Worm (Caenorhabditis elegans) whole organism, L1 larva: ENCODE results near the gene sru-19.

Source experiments
- C04F5.9 ChIP-seq: sonication (generic microtip); optimal IDR thresholded peaks from 2 replicates; lab custom pipeline; 2016; ENCODE audit warnings: missing genetic modification characterization, missing compliant biosample characterization
- C16A3.4 ChIP-seq: fragments of 150-350 bp; optimal IDR thresholded peaks from 2 replicates; lab custom pipeline; 2014; ENCODE audit warnings: missing biosample characterization, missing genetic modification characterization
- alr-1 ChIP-seq: fragments of 200-800 bp; sonication (Bioruptor generic); optimal IDR thresholded peaks from 2 replicates; lab custom pipeline; 2018; ENCODE audit warnings: borderline replicate concordance, mild to moderate bottlenecking, missing genetic modification characterization, missing compliant biosample characterization
- blmp-1 ChIP-seq: fragments of 150-350 bp; optimal IDR thresholded peaks from 2 replicates; lab custom pipeline; 2014; ENCODE audit warnings: missing biosample characterization, missing genetic modification characterization
- ceh-8 ChIP-seq: fragments of 200-800 bp; sonication (Bioruptor generic); optimal IDR thresholded peaks from 2 replicates; lab custom pipeline; 2018; ENCODE audit warnings: mild to moderate bottlenecking, missing genetic modification characterization, moderate library complexity, missing compliant biosample characterization
- ceh-82 ChIP-seq, 3 experiments: fragments of 150-350 bp in 1 of 3; sonication (generic microtip) in 2 of 3; optimal IDR thresholded peaks; 2 replicates each; lab custom pipeline; 2014 to 2017; ENCODE audit warnings: missing biosample characterization in 3 of 3, missing genetic modification characterization in 3 of 3
- ceh-88 ChIP-seq: fragments of 200-800 bp; sonication (Bioruptor generic); IDR thresholded peaks from 2 replicates; pipeline ENCODE4 v1.3.6; 2022; ENCODE audit warnings: missing genetic modification characterization, missing compliant biosample characterization
- ces-1 ChIP-seq: fragments of 150-350 bp; optimal IDR thresholded peaks from 2 replicates; lab custom pipeline; 2014; ENCODE audit warnings: missing biosample characterization, missing genetic modification reagents, missing genetic modification characterization
- dpl-1 ChIP-seq, 3 experiments: fragments of 150-350 bp in 2 of 3; sonication (generic microtip) in 1 of 3; optimal IDR thresholded peaks; 2 replicates each; lab custom pipeline; 2014 to 2017; ENCODE audit warnings: missing biosample characterization in 3 of 3, missing genetic modification characterization in 3 of 3, missing genetic modification reagents in 3 of 3
- dsc-1 ChIP-seq: sonication (generic microtip); optimal IDR thresholded peaks from 2 replicates; lab custom pipeline; 2016; ENCODE audit warnings: mild to moderate bottlenecking, missing genetic modification characterization, missing compliant biosample characterization
- efl-1 ChIP-seq, 4 experiments: fragments of 150-350 bp; optimal IDR thresholded peaks in 3 of 4; peaks in 1 of 4; 1 replicate in 1 of 4; 2 replicates in 3 of 4; lab custom pipeline; 2014; ENCODE audit warnings: missing biosample characterization in 2 of 4, missing genetic modification characterization in 2 of 4, missing genetic modification reagents in 2 of 4
- elt-2 ChIP-seq: sonication (generic microtip); optimal IDR thresholded peaks from 2 replicates; lab custom pipeline; 2016; ENCODE audit warnings: missing genetic modification characterization, mild to moderate bottlenecking, inconsistent platforms, missing compliant biosample characterization, missing genetic modification reagents
- elt-3 ChIP-seq, 6 experiments: fragments of 150-350 bp in 1 of 6; sonication (generic microtip); optimal IDR thresholded peaks; 2 replicates each; lab custom pipeline; 2017 to 2018; ENCODE audit warnings: missing biosample characterization in 6 of 6, missing genetic modification characterization in 6 of 6, inconsistent platforms in 1 of 6
- fkh-4 ChIP-seq: sonication (generic microtip); optimal IDR thresholded peaks from 2 replicates; lab custom pipeline; 2016; ENCODE audit warnings: missing compliant biosample characterization, missing genetic modification characterization, borderline replicate concordance
- grh-1 ChIP-seq: fragments of 200-800 bp; sonication (Bioruptor generic); IDR thresholded peaks from 2 replicates; pipeline ENCODE4 v1.3.6; 2022; ENCODE audit warnings: missing genetic modification reagents, missing genetic modification characterization, missing compliant biosample characterization
- hpl-2 ChIP-seq: fragments of 150-350 bp; optimal IDR thresholded peaks from 2 replicates; lab custom pipeline; 2014; ENCODE audit warnings: missing biosample characterization, missing genetic modification reagents, missing genetic modification characterization
- irx-1 ChIP-seq: sonication (generic microtip); optimal IDR thresholded peaks from 2 replicates; lab custom pipeline; 2016; ENCODE audit warnings: missing genetic modification characterization, missing compliant biosample characterization
- isw-1 ChIP-seq: fragments of 200-800 bp; sonication (Bioruptor generic); IDR thresholded peaks from 2 replicates; pipeline ENCODE4 v1.3.6; 2022; ENCODE audit warnings: missing genetic modification characterization, missing compliant biosample characterization
- lin-13 ChIP-seq: fragments of 150-350 bp; optimal IDR thresholded peaks from 2 replicates; lab custom pipeline; 2014; ENCODE audit warnings: missing biosample characterization, missing genetic modification reagents, missing genetic modification characterization
- lin-35 ChIP-seq, 2 experiments: fragments of 150-350 bp; optimal IDR thresholded peaks; 2 replicates each; lab custom pipeline; 2014; ENCODE audit warnings: missing biosample characterization in 2 of 2, missing genetic modification characterization in 2 of 2, missing genetic modification reagents in 2 of 2
- lin-39 ChIP-seq: fragments of 150-350 bp; optimal IDR thresholded peaks from 2 replicates; lab custom pipeline; 2014; ENCODE audit warnings: missing biosample characterization, missing genetic modification reagents, missing genetic modification characterization
- lsy-2 ChIP-seq, 2 experiments: fragments of 150-350 bp; optimal IDR thresholded peaks; 2 replicates each; lab custom pipeline; 2014; ENCODE audit warnings: missing biosample characterization in 2 of 2, missing genetic modification characterization in 2 of 2
- mab-9 ChIP-seq: fragments of 200-800 bp; sonication (Bioruptor generic); IDR thresholded peaks from 2 replicates; pipeline ENCODE4 v1.3.6; 2022; ENCODE audit warnings: missing genetic modification reagents, missing genetic modification characterization, missing compliant biosample characterization
- mep-1 ChIP-seq: fragments of 150-350 bp; optimal IDR thresholded peaks from 2 replicates; lab custom pipeline; 2014; ENCODE audit warnings: missing biosample characterization, missing genetic modification characterization
- nhr-12 ChIP-seq: sonication (generic microtip); optimal IDR thresholded peaks from 2 replicates; lab custom pipeline; 2017; ENCODE audit warnings: missing biosample characterization, missing genetic modification characterization
- nhr-20 ChIP-seq: sonication (generic microtip); optimal IDR thresholded peaks from 2 replicates; lab custom pipeline; 2016; ENCODE audit warnings: mild to moderate bottlenecking, missing genetic modification characterization, missing compliant biosample characterization
- nhr-237 ChIP-seq: fragments of 150-350 bp; optimal IDR thresholded peaks from 2 replicates; lab custom pipeline; 2014; ENCODE audit warnings: missing biosample characterization, missing genetic modification characterization
- nhr-47 ChIP-seq: sonication (generic microtip); optimal IDR thresholded peaks from 2 replicates; lab custom pipeline; 2016; ENCODE audit warnings: mild to moderate bottlenecking, missing genetic modification characterization, moderate library complexity, missing compliant biosample characterization
- nhr-71 ChIP-seq: sonication (generic microtip); optimal IDR thresholded peaks from 2 replicates; lab custom pipeline; 2016; ENCODE audit warnings: mild to moderate bottlenecking, missing genetic modification characterization, moderate library complexity, missing compliant biosample characterization
- nhr-76 ChIP-seq: sonication (generic microtip); optimal IDR thresholded peaks from 2 replicates; lab custom pipeline; 2017; ENCODE audit warnings: missing biosample characterization, missing genetic modification characterization
- nhr-77 ChIP-seq: fragments of 150-350 bp; optimal IDR thresholded peaks from 2 replicates; lab custom pipeline; 2014; ENCODE audit warnings: missing biosample characterization, missing genetic modification characterization
- nhr-90 ChIP-seq: sonication (generic microtip); optimal IDR thresholded peaks from 2 replicates; lab custom pipeline; 2016; ENCODE audit warnings: mild to moderate bottlenecking, missing genetic modification characterization, missing compliant biosample characterization; ENCODE audit not compliant: poor library complexity
- pag-3 ChIP-seq: sonication (generic microtip); optimal IDR thresholded peaks from 2 replicates; lab custom pipeline; 2017; ENCODE audit warnings: missing genetic modification characterization, mild to moderate bottlenecking, missing compliant biosample characterization, antibody characterized with exemption, borderline replicate concordance; ENCODE audit not compliant: insufficient read depth
- pqm-1 ChIP-seq: sonication (generic microtip); optimal IDR thresholded peaks from 3 replicates; lab custom pipeline; 2017; ENCODE audit warnings: missing biosample characterization, missing genetic modification characterization
- skn-1 ChIP-seq: fragments of 150-350 bp; optimal IDR thresholded peaks from 2 replicates; lab custom pipeline; 2014; ENCODE audit warnings: missing biosample characterization, missing genetic modification characterization
- snpc-4 ChIP-seq: fragments of 150-350 bp; optimal IDR thresholded peaks from 2 replicates; lab custom pipeline; 2014; ENCODE audit warnings: missing biosample characterization, missing genetic modification characterization
- snu-23 ChIP-seq: sonication (generic microtip); optimal IDR thresholded peaks from 2 replicates; lab custom pipeline; 2016; ENCODE audit warnings: missing genetic modification characterization, missing compliant biosample characterization
- swsn-7 ChIP-seq: sonication (generic microtip); optimal IDR thresholded peaks from 2 replicates; lab custom pipeline; 2016; ENCODE audit warnings: missing genetic modification characterization, missing compliant biosample characterization
- tlp-1 ChIP-seq: fragments of 150-350 bp; optimal IDR thresholded peaks from 2 replicates; lab custom pipeline; 2014; ENCODE audit warnings: missing biosample characterization, missing genetic modification characterization
- unc-130 ChIP-seq: fragments of 150-350 bp; optimal IDR thresholded peaks from 2 replicates; lab custom pipeline; 2017; ENCODE audit warnings: missing biosample characterization, missing genetic modification characterization, inconsistent platforms
- unc-30 ChIP-seq: sonication (generic microtip); optimal IDR thresholded peaks from 2 replicates; lab custom pipeline; 2017; ENCODE audit warnings: missing biosample characterization, missing genetic modification characterization
- unc-62 ChIP-seq: fragments of 150-350 bp; optimal IDR thresholded peaks from 2 replicates; lab custom pipeline; 2014; ENCODE audit warnings: missing biosample characterization, missing genetic modification reagents, missing genetic modification characterization
- unc-98 ChIP-seq: fragments of 200-800 bp; sonication (Bioruptor generic); IDR thresholded peaks from 2 replicates; pipeline ENCODE4 v1.3.6; 2022; ENCODE audit warnings: missing genetic modification characterization, missing compliant biosample characterization
- vab-15 ChIP-seq: sonication (generic microtip); optimal IDR thresholded peaks from 2 replicates; lab custom pipeline; 2017; ENCODE audit warnings: missing genotype, mild to moderate bottlenecking, missing genetic modification characterization, missing compliant biosample characterization
- zag-1 ChIP-seq: fragments of 150-350 bp; optimal IDR thresholded peaks from 2 replicates; lab custom pipeline; 2014; ENCODE audit warnings: missing biosample characterization, missing genetic modification characterization
- zip-4 ChIP-seq: fragments of 200-800 bp; sonication (Bioruptor generic); optimal IDR thresholded peaks from 2 replicates; lab custom pipeline; 2018; ENCODE audit warnings: mild to moderate bottlenecking, missing genetic modification characterization, moderate library complexity, missing compliant biosample characterization
- ztf-11 ChIP-seq, 2 experiments: sonication (generic microtip); optimal IDR thresholded peaks; 2 replicates each; lab custom pipeline; 2016 to 2017; ENCODE audit warnings: missing genetic modification characterization in 2 of 2, missing biosample characterization in 1 of 2, missing compliant biosample characterization in 1 of 2

Gene sru-19

ce11 chrIV:12522521-12522920 lies 24.2 kb downstream of the sru-19 start, which contains the start of gene sru-13:
Gene sru-13 (minus strand): TSS chrIV:12522621.
- no peak for TF ChIP-seq mep-1 (tag; lab: Kevin White, UChicago)
- TF ChIP-seq ceh-8 (GFP tag; lab: Kevin White, UChicago) = no peak
- no peak for TF ChIP-seq grh-1
- TF ChIP-seq vab-15 (tag; lab: Kevin White, UChicago) = no peak
- TF ChIP-seq dpl-1 (GFP tag; optimal IDR thresholded peaks at IDR 0.05; lab: Kevin White, UChicago) = no peak
- no peak for TF ChIP-seq unc-130 (tag; lab: Kevin White, UChicago)
- no peak for TF ChIP-seq C04F5.9 (tag; lab: Kevin White, UChicago)
- no peak for TF ChIP-seq lin-39
- TF ChIP-seq efl-1 (optimal IDR thresholded peaks at IDR 0.05; lab: Kevin White, UChicago) = no peak
- TF ChIP-seq efl-1 (GFP tag; optimal IDR thresholded peaks at IDR 0.05 in 1 of 2; lab: Kevin White, UChicago) = no peak
- no peak for TF ChIP-seq ztf-11 (tag; optimal IDR thresholded peaks at IDR 0.05; lab: Kevin White, UChicago)
- no peak for TF ChIP-seq ceh-88
- no peak for TF ChIP-seq nhr-237 (tag; lab: Kevin White, UChicago)
- no peak for TF ChIP-seq unc-62 (GFP tag; lab: Kevin White, UChicago)

- TF ChIP-seq ceh-8 (GFP tag; lab: Kevin White, UChicago) (peak; percentile 49), tlp-1 (tag; lab: Kevin White, UChicago) (no peak)
Measured at ce11 chrIV:12525409-12525808, 27.1 kb downstream of the sru-19 start, which contains the start of gene eak-4. Gene eak-4 (minus strand): TSS chrIV:12525509.

- TF ChIP-seq tlp-1 (tag; lab: Kevin White, UChicago) (no peak), ceh-82 (tag; optimal IDR thresholded peaks at IDR 0.05; lab: Kevin White, UChicago) (peak in 2 of 3 experiments; percentile 13 to 46), alr-1 (tag; lab: Kevin White, UChicago) (no peak), nhr-76 (tag; lab: Kevin White, UChicago) (no peak), pqm-1 (peak; percentile 33), C04F5.9 (tag; lab: Kevin White, UChicago) (no peak), zip-4 (GFP tag; lab: Kevin White, UChicago) (peak; percentile 86), elt-3 (tag; optimal IDR thresholded peaks at IDR 0.05; lab: Kevin White, UChicago) (peak in 2 of 6 experiments; percentile 1 to 64), swsn-7 (no peak), elt-2 (peak; percentile 84), pag-3 (tag; lab: Kevin White, UChicago) (no peak), nhr-71 (tag; lab: Kevin White, UChicago) (peak; percentile 50), isw-1 (GFP tag; lab: Robert Waterston, UW) (0 out of 2 replicates have a peak, but pooled peaks have one; percentile 3), nhr-12 (tag; lab: Kevin White, UChicago) (no peak), snu-23 (peak; percentile 39), hpl-2 (GFP tag; lab: Kevin White, UChicago) (peak; percentile 71), grh-1 (no peak), unc-30 (tag; lab: Kevin White, UChicago) (no peak), efl-1 (optimal IDR thresholded peaks at IDR 0.05; lab: Kevin White, UChicago) (peak in 1 of 2 experiments; percentile 38), efl-1 (GFP tag; optimal IDR thresholded peaks at IDR 0.05 in 1 of 2; lab: Kevin White, UChicago) (peak; percentile 28 to 94), snpc-4 (tag; lab: Kevin White, UChicago) (peak; percentile 21), irx-1 (tag; lab: Kevin White, UChicago) (no peak), dpl-1 (GFP tag; optimal IDR thresholded peaks at IDR 0.05; lab: Kevin White, UChicago) (peak in 2 of 3 experiments; percentile 13 to 21), blmp-1 (tag; lab: Kevin White, UChicago) (no peak), unc-98 (GFP tag; lab: Robert Waterston, UW) (no peak), ces-1 (GFP tag; lab: Kevin White, UChicago) (no peak), mab-9 (GFP tag; lab: Robert Waterston, UW) (no peak), C16A3.4 (tag; lab: Kevin White, UChicago) (no peak), nhr-90 (tag; lab: Kevin White, UChicago) (peak; percentile 7), lin-13 (GFP tag; lab: Kevin White, UChicago) (no peak), dsc-1 (tag; lab: Kevin White, UChicago) (no peak), lsy-2 (tag; optimal IDR thresholded peaks at IDR 0.05; lab: Kevin White, UChicago) (peak in 1 of 2 experiments; percentile 3), zag-1 (tag; lab: Kevin White, UChicago) (no peak), nhr-77 (no peak), skn-1 (tag; lab: Kevin White, UChicago) (peak; percentile 63), nhr-47 (tag; lab: Kevin White, UChicago) (no peak), lin-39 (no peak), nhr-20 (tag; lab: Kevin White, UChicago) (peak; percentile 59), lin-35 (GFP tag; optimal IDR thresholded peaks at IDR 0.05; lab: Kevin White, UChicago) (peak in 1 of 2 experiments; percentile 59), fkh-4 (no peak)
Measured at ce11 chrIV:12527217-12527616, 28.9 kb downstream of the sru-19 start, which contains the start of gene F53B2.8. Gene F53B2.8 (minus strand): TSS chrIV:12527396.
